Fruit fly (Drosophila melanogaster): ENCODE data around the gene ogre.
A peak's percentile ranks its signal among the peaks of the same experiment; 100 is the strongest.

Gene ogre

DNA sequence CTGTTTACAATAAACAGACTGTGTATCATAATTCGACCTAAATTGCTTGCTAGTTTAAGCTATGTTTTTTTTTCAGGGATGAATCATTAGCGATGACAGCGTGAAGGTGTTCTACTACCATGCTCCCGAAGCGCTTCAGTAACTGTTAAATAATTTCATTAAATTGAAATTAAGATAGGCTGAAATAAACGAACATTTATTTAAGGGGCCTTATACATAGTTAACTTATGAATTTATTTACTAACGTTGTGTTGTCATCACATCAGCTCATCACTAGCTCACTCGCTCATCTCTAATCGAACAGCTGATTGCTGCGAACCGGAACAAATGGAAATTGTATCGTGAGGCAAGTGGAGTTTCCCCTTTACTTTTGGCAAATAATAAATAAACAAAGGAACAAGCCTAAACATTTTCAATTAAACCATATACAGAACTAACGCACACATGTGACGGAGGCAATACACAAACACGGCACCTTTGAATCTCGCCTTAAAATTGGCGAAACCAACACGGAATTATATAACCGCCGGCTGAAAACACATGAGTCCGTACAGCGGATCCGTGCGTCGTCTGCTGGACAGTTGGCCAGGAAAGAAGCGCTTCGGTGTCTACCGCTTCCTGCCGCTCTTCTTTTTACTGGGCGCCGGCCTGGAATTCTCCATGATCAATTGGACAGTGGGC lies 20.1 kb upstream of the ogre start, which contains the start of the genes cm, sloth1 and sloth2 (continued):
- peak; percentile 83 for TF ChIP-seq CG13624 (GFP tag; optimal IDR thresholded peaks at IDR 0.05)
- peak; percentile 94 for TF ChIP-seq CG13287 (GFP tag; IDR thresholded peaks at IDR 0.05; ENCODE audit: partially characterized antibody)
- TF ChIP-seq CG7839 (tag; optimal IDR thresholded peaks at IDR 0.05) = peak; percentile 86
- peak; percentile 91 for TF ChIP-seq Xrp1 (GFP tag; IDR thresholded peaks at IDR 0.05)
- peak; percentile 85 for TF ChIP-seq HLH3B (GFP tag; IDR thresholded peaks at IDR 0.05)
- peak; percentile 85 for TF ChIP-seq ind (GFP tag; optimal IDR thresholded peaks at IDR 0.05)
- peak; percentile 90 for TF ChIP-seq CG2129 (GFP tag; IDR thresholded peaks at IDR 0.05; ENCODE audit: partially characterized antibody)
- peak; percentile 76 for TF ChIP-seq CG17568 (GFP tag; optimal IDR thresholded peaks at IDR 0.05)
- peak; percentile 90 for TF ChIP-seq al (GFP tag; IDR thresholded peaks at IDR 0.05)
- TF ChIP-seq CG14050 (GFP tag; IDR thresholded peaks at IDR 0.05) = peak; percentile 83
- peak; percentile 90 for TF ChIP-seq zfh1 (GFP tag; IDR thresholded peaks at IDR 0.05)
- TF ChIP-seq CG7271 (tag; optimal IDR thresholded peaks at IDR 0.05) = peak; percentile 69
- TF ChIP-seq ci (GFP tag; IDR thresholded peaks at IDR 0.05) = peak; percentile 85
- peak; percentile 87 for TF ChIP-seq CG2712 (tag; optimal IDR thresholded peaks at IDR 0.05)
- TF ChIP-seq CG18476 (GFP tag; optimal IDR thresholded peaks at IDR 0.05) = peak; percentile 67
- peak; percentile 70 for TF ChIP-seq kay (GFP tag; optimal IDR thresholded peaks at IDR 0.05)
- TF ChIP-seq CG3407 (GFP tag; optimal IDR thresholded peaks at IDR 0.05) = peak; percentile 53
- TF ChIP-seq hkb (optimal IDR thresholded peaks at IDR 0.05) = no peak
- peak; percentile 87 for TF ChIP-seq hkb (GFP tag; IDR thresholded peaks at IDR 0.05)
- TF ChIP-seq CG30403 (GFP tag; optimal IDR thresholded peaks at IDR 0.05) = peak; percentile 95
- TF ChIP-seq crol (GFP tag; IDR thresholded peaks at IDR 0.05) = no peak; the same call in 1 of the 2 replicates
- TF ChIP-seq CG10366 (GFP tag; IDR thresholded peaks at IDR 0.05) = peak; percentile 85
- peak; percentile 85 for TF ChIP-seq sug (tag; optimal IDR thresholded peaks at IDR 0.05)
- peak; percentile 95 for TF ChIP-seq CG2120 (GFP tag; optimal IDR thresholded peaks at IDR 0.05)
- TF ChIP-seq CG8944 (GFP tag; optimal IDR thresholded peaks at IDR 0.05) = peak; percentile 92
- no peak for TF ChIP-seq CG8478 (optimal IDR thresholded peaks at IDR 0.05)
- TF ChIP-seq CG12236 (GFP tag; optimal IDR thresholded peaks at IDR 0.05) = peak; percentile 71
- TF ChIP-seq Fer3 (tag; optimal IDR thresholded peaks at IDR 0.05) = peak; percentile 79
- peak; percentile 72 for TF ChIP-seq crc (GFP tag; optimal IDR thresholded peaks at IDR 0.05)
- TF ChIP-seq CG7745 (tag; optimal IDR thresholded peaks at IDR 0.05) = no peak
- peak; percentile 85 for TF ChIP-seq PHDP (tag; optimal IDR thresholded peaks at IDR 0.05)
- peak; percentile 77 for TF ChIP-seq CG13894 (tag; optimal IDR thresholded peaks at IDR 0.05)
- TF ChIP-seq otp (GFP tag; IDR thresholded peaks at IDR 0.05) = peak; percentile 73
- TF ChIP-seq C15 (GFP tag; IDR thresholded peaks at IDR 0.05) = no peak
- TF ChIP-seq CG32772 (GFP tag; IDR thresholded peaks at IDR 0.05) = peak; percentile 90
- TF ChIP-seq hbn (GFP tag; IDR thresholded peaks at IDR 0.05; ENCODE audit: partially characterized antibody) = peak; percentile 82
- peak; percentile 76 for TF ChIP-seq bcd (GFP tag; optimal IDR thresholded peaks at IDR 0.05)
- peak; percentile 75 for TF ChIP-seq HHEX (GFP tag; optimal IDR thresholded peaks at IDR 0.05)
- 0 out of 2 replicates have a peak, but pooled peaks have one; percentile 41 for TF ChIP-seq dati (GFP tag; IDR thresholded peaks at IDR 0.05)
- peak; percentile 69 for TF ChIP-seq Myb (GFP tag; optimal IDR thresholded peaks at IDR 0.05)
- TF ChIP-seq gce (GFP tag; IDR thresholded peaks at IDR 0.05) = no peak
- peak; percentile 13 for TF ChIP-seq zf30C (GFP tag; optimal IDR thresholded peaks at IDR 0.05)
- peak; percentile 76 for TF ChIP-seq CG10959 (GFP tag; IDR thresholded peaks at IDR 0.05)
- peak; percentile 87 for TF ChIP-seq CG17328 (GFP tag; IDR thresholded peaks at IDR 0.05)
- TF ChIP-seq Blimp-1 (GFP tag; optimal IDR thresholded peaks at IDR 0.05) = peak; percentile 72
- peak; percentile 87 for TF ChIP-seq tin (GFP tag; optimal IDR thresholded peaks at IDR 0.05)
- no peak for TF ChIP-seq CG17186 (GFP tag; optimal IDR thresholded peaks at IDR 0.05)
- peak; percentile 78 for TF ChIP-seq dm (GFP tag; optimal IDR thresholded peaks at IDR 0.05)
- peak; percentile 86 for TF ChIP-seq CG12659 (GFP tag; optimal IDR thresholded peaks at IDR 0.05)
- TF ChIP-seq Hr51 (GFP tag; optimal IDR thresholded peaks at IDR 0.05) = peak; percentile 83 to 93

All from whole organism, embryonic.